Fruit fly (Drosophila melanogaster): ENCODE results near the gene Ir68a.

The Ir68a gene

DNA sequence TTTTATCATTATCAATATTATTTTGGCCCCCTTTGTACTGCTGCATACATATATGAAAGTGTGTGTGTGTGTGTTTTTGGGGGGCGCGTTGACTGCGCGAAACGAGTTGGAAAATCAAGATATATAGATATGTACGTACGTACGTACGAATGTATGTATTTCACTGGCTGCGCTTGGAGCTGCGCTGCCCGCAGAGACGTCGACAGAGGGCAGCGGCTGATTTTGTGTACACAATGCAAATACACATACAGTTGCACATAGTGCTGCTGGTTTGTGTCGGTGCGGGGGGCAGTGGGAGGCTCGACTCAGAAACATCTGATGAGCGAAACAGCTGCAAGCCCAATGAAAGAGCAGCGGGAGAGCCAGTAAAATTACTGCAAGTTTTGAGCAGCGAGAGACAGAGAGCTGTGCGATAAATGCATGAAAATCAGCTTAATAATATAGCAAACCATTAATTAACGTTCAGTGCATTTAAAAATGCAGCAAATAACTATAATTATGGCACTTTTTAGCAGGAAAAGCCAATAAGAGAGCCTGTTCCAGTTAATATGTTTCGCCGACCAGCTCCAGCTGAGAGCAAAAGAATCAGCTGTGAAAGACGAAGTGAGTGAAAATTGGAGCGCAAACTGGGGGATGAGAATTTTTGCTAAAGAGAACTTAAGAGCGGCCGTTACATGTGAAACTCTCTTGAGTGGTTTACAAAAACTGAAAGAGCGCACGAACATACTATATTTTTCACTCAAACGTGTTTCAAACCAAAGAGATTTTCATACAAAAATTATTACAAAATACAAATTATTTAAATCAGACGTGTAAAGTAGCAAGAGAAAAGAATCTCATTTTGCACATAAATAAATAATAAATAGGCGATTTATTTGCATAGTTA, 11.6 kb upstream of the Ir68a start:
- no peak for TF ChIP-seq CG8478 (optimal IDR thresholded peaks at IDR 0.05)
- no peak for TF ChIP-seq CTCF (optimal IDR thresholded peaks at IDR 0.05)

DNA sequence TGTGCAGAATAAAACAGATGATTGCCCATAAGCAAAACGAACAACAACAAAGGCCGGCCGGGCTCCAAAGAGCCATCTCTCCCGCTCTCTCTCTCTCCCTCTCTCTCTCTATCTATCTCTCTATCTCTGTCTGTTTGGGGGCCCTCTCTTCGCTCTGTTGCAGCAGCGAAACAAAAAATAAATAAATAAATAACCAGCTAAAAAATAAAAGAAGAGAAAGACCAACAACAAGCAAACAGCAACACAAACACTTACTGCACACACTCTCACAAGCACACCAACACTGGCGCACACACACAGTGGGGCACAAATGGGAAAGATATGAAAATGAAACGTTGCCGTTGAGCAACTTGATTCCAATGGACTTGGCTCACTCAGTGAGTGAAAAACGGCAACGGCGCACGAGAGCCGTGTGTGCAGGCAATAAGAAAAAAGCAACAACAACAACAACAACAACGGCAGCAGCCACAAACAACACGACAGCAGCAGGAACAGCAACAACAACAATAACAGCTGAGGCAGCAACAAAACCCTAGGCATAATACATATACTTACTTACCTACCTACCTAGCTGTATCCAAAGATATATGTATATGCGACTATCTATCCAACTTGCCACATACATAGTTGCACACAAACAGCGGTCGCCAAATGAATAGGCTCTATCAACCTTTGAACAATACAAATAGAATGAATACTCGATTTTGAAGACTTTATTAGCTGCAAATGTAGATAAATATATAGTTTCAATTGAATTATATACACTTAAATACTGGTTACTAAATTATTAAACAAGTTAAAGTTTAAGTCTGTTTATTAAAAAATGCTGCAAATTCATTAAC, 10.2 kb upstream of the Ir68a start:
- no peak for TF ChIP-seq CG8478 (optimal IDR thresholded peaks at IDR 0.05)
- TF ChIP-seq CTCF (optimal IDR thresholded peaks at IDR 0.05) = no peak

DNA sequence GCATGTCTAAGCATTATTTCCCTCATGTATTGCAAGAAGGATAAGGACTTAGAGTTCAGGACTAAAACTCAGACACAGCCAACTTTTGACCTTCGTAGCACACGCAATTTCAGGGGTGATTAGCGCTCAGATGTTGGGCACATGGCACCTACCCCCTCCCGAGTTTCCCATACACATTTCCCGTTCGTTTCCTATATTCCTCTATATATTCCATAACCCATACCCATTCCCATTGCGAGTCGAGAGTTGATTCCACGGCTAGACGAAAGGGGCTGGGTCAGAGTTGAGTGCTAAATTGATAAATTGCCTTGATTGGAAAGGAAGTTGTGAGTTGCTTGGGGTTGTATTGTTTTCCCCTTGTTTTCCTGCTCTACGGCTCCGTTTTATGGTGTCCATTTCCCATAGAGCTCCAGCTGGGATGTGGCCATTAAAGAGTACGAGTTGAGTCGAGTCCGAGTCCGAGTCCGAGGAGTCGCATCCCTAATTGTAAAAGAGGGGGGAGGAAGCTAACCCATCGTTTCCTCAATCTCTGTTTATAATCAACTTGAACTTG, 8.1 kb upstream of the Ir68a start:
- TF ChIP-seq CG8478 (optimal IDR thresholded peaks at IDR 0.05) (no peak), CTCF (optimal IDR thresholded peaks at IDR 0.05) (no peak)

DNA sequence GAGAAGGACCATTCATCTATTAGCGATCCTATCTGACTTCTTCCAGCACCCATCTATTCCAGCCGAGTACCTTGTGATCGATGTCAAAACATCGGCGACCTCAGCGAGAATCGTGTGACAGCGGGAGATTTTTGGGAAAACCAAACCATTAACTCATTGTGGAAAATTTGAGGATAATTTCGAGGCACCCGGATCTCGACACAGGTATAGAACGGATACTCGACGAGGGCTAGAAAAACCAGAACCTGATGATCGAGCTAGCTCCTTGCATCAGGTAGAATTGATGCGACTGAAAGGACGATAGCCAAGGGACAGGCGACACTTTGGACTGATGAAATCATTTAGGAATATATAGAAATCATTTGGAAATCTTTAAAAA, 7.3 kb upstream of the Ir68a start:
- TF ChIP-seq CTCF (optimal IDR thresholded peaks at IDR 0.05) (no peak), CG8478 (optimal IDR thresholded peaks at IDR 0.05) (no peak)

DNA sequence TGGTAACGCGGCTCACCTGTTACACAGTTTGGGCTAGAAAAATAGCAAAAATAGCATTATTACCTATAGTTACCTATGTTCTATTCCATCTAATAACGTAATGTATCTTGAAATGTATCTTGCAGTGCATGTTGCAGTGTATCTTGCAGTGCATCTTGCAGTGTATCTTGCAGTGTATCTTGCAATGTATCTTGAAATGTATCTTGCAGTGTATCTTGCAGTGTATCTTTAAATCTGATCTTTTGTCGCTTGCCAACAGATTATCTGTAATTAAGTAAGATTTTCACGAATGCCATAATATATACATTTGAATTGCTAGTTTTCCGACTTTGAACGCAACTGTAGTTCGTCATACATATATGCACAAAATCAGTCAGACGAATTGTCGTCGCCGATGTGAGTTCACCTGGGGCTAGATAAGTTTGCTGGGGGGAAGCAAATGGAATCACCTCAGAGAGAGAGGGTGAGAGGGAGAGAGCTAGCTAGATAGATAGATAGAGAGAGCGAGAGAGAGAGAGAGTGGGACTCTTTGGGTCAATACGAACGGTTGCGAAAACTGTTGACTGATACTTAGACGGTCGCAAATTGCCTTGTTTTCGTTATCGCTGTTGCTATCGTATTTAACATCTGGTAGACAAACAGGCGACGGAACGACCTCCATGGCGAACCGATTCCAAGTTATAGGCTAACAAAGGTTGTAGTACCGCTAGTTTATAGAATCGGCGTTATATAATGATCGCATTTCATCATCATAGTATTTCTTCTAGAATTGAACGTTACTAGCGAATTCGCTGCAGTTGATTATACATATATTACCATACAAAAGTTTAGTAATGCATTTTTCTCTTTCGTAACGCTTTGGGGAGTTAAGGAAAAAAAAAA, 6.6 kb upstream of the Ir68a start:
- TF ChIP-seq CG8478 (optimal IDR thresholded peaks at IDR 0.05) (no peak), CTCF (optimal IDR thresholded peaks at IDR 0.05) (no peak)

DNA sequence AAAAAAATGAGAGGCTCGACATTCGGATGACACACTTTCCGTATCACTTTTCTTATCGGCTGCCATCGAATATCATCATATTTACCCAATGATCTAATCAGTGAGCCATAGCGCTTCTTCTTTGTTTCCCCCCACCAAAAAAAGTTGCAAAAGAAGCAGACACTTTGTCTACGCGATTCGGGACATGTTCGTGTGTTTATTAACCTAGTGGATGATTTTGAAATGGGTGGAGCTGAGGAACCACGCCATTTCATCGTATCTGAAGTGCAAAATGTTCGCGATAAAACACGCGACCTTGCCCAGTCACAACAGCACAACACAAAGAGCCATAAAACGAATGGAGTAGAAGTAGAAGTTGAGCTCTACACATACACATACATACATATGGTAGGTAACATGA, 5.9 kb upstream of the Ir68a start:
- TF ChIP-seq CTCF (optimal IDR thresholded peaks at IDR 0.05) (no peak), CG8478 (optimal IDR thresholded peaks at IDR 0.05) (no peak)

DNA sequence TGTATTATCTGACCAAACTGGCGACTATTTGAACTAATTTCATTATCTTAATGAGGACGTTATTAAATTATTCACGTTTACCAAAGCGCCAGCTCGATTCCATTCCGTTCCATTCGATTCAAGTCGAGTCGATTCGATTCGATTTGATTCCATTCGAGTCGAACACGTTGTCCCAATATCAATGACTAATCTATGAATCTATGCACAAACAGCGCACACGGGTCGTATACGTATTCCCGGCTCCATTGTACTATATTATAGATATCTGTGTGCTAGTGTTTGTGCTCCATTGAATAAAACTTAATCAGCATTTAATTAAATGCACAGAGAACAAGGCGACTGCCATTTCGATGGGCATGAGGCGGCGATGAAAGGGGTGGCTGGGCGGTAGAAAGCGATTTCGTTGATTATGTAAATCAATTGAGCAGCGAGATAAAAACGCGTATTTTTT, 3.2 kb upstream of the Ir68a start:
- no peak for TF ChIP-seq CG8478 (optimal IDR thresholded peaks at IDR 0.05)
- no peak for TF ChIP-seq CTCF (optimal IDR thresholded peaks at IDR 0.05)

DNA sequence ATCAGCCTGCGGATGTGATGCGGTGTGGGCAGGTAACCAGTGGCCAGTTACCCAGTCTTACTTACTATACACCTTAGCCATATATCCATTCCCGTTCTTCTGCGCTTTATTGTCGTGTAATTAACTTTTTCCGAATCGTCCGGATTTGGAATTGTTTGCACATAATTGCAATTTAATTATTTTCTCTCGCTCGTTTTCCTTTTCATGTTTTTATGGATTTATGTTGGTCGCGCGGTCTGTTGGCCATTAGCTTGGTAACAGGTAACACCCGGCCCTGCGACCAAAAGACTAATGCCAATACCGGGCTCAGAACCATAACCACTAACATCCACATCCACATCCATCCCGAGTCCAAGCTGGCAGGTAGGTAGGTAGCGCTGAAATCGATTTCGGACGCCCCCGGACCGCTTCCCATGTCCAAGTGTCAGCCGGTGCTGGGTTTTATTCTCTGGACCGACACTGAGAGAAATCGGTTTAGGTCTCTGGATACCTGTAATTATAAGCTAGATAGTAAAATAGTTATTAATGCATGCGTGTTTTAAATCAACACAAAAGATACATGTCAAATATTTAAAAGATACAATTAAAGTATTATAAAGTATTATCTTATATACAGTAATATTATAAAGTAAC, 1.2 kb upstream of the Ir68a start:
- TF ChIP-seq CTCF (optimal IDR thresholded peaks at IDR 0.05) = no peak
- TF ChIP-seq CG8478 (optimal IDR thresholded peaks at IDR 0.05) = no peak

DNA sequence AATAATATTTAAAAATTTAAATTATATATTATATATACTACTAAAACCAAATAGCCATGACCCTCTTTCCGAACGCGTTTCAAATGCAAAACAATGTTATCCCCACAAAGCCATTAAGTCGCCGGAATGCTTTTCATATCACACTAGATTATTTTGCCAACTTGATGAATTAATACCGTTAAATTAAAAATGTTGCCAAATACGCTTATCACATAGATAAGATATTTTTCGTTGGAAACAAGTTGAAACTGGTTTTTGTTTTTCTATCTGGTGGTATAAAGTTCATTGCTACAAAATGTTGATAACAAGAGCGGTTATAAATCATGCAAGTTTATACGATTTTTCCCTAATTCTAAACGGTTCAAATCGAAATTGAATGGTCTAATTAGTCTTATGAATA, 2.5 kb downstream of the Ir68a start:
- TF ChIP-seq CTCF (optimal IDR thresholded peaks at IDR 0.05) (no peak), CG8478 (optimal IDR thresholded peaks at IDR 0.05) (no peak)

DNA sequence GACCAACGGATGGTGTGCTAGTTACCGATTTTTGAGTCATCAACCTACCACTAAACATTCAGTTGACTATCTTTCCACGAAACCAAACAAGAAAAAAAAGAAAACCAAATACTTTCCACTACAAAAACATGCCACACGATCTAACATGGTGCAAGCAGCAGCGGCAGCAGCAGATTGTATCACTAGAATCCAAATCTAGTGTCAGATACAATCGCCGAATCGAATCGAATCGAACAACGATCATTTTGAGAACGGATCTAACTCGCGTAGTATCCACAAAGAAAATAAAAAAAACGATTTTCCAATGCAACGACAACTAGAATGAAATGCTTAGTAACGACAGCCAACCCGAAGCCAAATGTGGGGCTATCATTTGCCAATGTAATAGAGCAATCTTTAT, 8.3 kb downstream of the Ir68a start:
- no peak for TF ChIP-seq CG8478 (optimal IDR thresholded peaks at IDR 0.05)
- no peak for TF ChIP-seq CTCF (optimal IDR thresholded peaks at IDR 0.05)

DNA sequence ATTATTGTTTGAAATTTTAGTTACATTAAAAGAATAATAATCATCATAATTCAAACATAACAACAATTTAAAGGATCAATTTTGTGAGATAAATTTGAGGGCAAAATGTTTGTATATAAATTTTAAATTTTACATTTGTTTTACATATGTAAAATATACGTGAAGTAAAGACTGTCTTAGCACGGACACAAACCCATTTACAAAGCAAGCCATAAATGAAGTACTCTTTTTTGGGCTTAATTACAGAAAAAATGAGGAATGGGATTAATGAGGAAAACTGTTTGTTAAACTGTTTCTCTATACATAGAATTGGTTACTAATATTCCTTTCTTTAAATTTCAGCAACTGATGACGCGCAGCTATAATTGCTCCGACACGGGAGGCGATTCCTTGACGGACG, 11.4 kb downstream of the Ir68a start:
- TF ChIP-seq CG8478 (optimal IDR thresholded peaks at IDR 0.05) (no peak), CTCF (optimal IDR thresholded peaks at IDR 0.05) (peak in 1 of 2 experiments; percentile 49)

DNA sequence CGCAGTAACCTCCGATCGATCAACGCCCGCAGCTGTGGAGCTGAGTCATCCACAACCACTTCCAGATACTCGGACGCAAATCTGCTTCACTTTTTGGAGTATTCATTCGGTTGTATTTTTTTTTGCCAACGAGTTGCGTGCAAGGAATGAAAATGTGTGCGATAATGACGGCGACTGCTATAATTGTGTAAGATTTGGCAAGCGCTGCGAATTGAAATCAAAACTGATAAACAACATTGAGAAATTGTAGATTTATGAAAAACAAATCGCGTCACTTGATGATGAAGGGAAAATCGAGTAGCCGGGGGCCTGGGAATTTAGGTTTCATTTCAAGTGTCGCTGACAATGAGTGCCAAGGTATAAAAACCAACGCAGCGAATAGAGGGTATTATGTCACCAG, 17.1 kb downstream of the Ir68a start:
- TF ChIP-seq CG8478 (optimal IDR thresholded peaks at IDR 0.05) = no peak
- TF ChIP-seq CTCF (optimal IDR thresholded peaks at IDR 0.05) = no peak

DNA sequence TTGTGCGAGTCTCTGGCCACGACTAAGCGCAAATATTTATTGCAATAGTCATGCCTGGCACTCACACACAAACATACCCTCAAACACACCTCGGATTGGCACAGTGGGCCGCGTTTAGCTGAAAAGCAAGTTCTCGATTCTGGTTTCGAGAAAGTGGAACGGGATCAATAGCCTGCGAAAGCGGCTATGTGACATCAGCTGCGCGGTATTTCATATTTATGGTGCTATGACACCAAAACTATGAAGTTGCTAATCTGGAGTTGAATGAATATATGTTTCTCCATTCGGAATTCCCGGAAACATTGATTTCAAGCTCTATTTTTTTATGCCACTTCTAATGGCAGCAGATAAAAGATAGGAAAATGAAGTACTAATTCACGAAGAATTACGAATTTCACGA, 18.1 kb downstream of the Ir68a start:
- TF ChIP-seq CTCF (optimal IDR thresholded peaks at IDR 0.05) (no peak), CG8478 (optimal IDR thresholded peaks at IDR 0.05) (no peak)

DNA sequence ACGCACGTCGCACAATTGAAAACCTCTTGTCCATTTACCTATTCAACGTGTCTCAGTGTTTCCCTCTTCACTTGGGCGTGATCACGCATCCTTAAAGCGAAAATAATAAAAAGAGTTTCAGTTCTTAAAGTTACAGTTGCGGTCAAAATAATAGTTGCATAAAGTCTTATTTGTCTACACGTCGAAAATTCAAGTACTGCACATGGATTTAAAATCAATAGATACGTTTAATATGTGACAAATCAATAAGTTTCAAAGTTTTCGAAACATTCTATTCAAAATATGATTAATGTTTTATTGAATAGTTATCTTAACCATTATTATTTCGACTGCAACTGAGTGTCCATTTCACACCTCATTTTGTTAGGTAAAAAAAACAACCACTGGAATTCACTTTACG, 19.8 kb downstream of the Ir68a start:
- no peak for TF ChIP-seq CG8478 (optimal IDR thresholded peaks at IDR 0.05)
- no peak for TF ChIP-seq CTCF (optimal IDR thresholded peaks at IDR 0.05)
